Fruit fly (Drosophila melanogaster) whole organism, pupa: ENCODE measurements around the gene Pka-C1.

Source experiments
- CG10348 ChIP-seq: fragments of 200-800 bp; sonication (Bioruptor generic); IDR thresholded peaks from 2 replicates; pipeline ENCODE4 v1.3.6; 2022; ENCODE audit warnings: missing biosample characterization, missing genetic modification characterization
- CG12605 ChIP-seq: fragments of 200-800 bp; sonication (Bioruptor generic); IDR thresholded peaks from 2 replicates; pipeline ENCODE4 v1.3.6; 2022; ENCODE audit warnings: missing biosample characterization, missing genetic modification characterization
- CG17806 ChIP-seq: fragments of 200-800 bp; sonication (Bioruptor generic); optimal IDR thresholded peaks from 2 replicates; lab custom pipeline; 2018; ENCODE audit warnings: missing biosample characterization, mild to moderate bottlenecking, missing genetic modification characterization, moderate library complexity
- CG32121 ChIP-seq: fragments of 200-800 bp; sonication (Bioruptor generic); IDR thresholded peaks from 2 replicates; pipeline ENCODE4 v1.3.6; 2022; ENCODE audit warnings: missing biosample characterization, missing genetic modification characterization
- CG4496 ChIP-seq: fragments of 200-800 bp; sonication (Bioruptor generic); IDR thresholded peaks from 3 replicates; pipeline ENCODE4 v1.3.6; 2022; ENCODE audit warnings: missing biosample characterization, missing genetic modification characterization
- CG8301 ChIP-seq: fragments of 200-800 bp; sonication (Bioruptor generic); optimal IDR thresholded peaks from 2 replicates; lab custom pipeline; 2018; ENCODE audit warnings: missing biosample characterization, mild to moderate bottlenecking, missing genetic modification characterization
- CG9948 ChIP-seq: fragments of 200-800 bp; sonication (Bioruptor generic); optimal IDR thresholded peaks from 2 replicates; lab custom pipeline; 2018; ENCODE audit warnings: missing biosample characterization, mild to moderate bottlenecking, missing genetic modification characterization, moderate library complexity
- EcR ChIP-seq: fragments of 200-800 bp; sonication (Bioruptor generic); optimal IDR thresholded peaks from 3 replicates; lab custom pipeline; 2019; ENCODE audit warnings: missing biosample characterization, missing genetic modification characterization, mild to moderate bottlenecking, moderate library complexity, missing genetic modification reagents
- Ets98B ChIP-seq: fragments of 200-800 bp; sonication (Bioruptor generic); IDR thresholded peaks from 2 replicates; pipeline ENCODE4 v1.3.6; 2022; ENCODE audit warnings: missing biosample characterization, missing genetic modification characterization
- Pif1A ChIP-seq: fragments of 200-800 bp; sonication (Bioruptor generic); optimal IDR thresholded peaks from 3 replicates; lab custom pipeline; 2016; ENCODE audit warnings: missing biosample characterization, missing genetic modification characterization
- fd96Ca ChIP-seq: fragments of 200-800 bp; sonication (Bioruptor generic); IDR thresholded peaks from 3 replicates; pipeline ENCODE4 v1.3.6; 2022; ENCODE audit warnings: missing biosample characterization, missing genetic modification characterization
- gl ChIP-seq: fragments of 200-800 bp; sonication (Bioruptor generic); optimal IDR thresholded peaks from 2 replicates; lab custom pipeline; 2018; ENCODE audit warnings: missing biosample characterization, mild to moderate bottlenecking, missing genetic modification characterization

dm6 chr2L:9700454-9700853 lies 1.4 kb upstream of the Pka-C1 start, which contains the start of gene pelo:
- no peak for TF ChIP-seq Ets98B (GFP tag; lab: Robert Waterston, UW)
- no peak for TF ChIP-seq Pif1A (GFP tag; lab: Kevin White, UChicago)
- no peak for TF ChIP-seq gl
- no peak for TF ChIP-seq CG12605
- TF ChIP-seq CG9948 (tag; lab: Kevin White, UChicago), result peak; percentile 23
- peak; percentile 41 for TF ChIP-seq EcR
- TF ChIP-seq CG4496 (GFP tag; lab: Robert Waterston, UW), result peak; percentile 47; the same call in 1 of the 3 replicates
- TF ChIP-seq CG10348 (GFP tag; lab: Robert Waterston, UW), result no peak
- TF ChIP-seq CG17806 (tag; lab: Kevin White, UChicago), result peak; percentile 21
- no peak for TF ChIP-seq fd96Ca (GFP tag; lab: Robert Waterston, UW)
- TF ChIP-seq CG8301, result peak; percentile 19
- 0 out of 2 replicates have a peak, but pooled peaks have one; percentile 26 for TF ChIP-seq CG32121 (GFP tag; lab: Robert Waterston, UW)
